Worm (Caenorhabditis elegans) whole organism, young adult: ENCODE results near the gene Y75B8A.37.

Source experiments
- B0019.2 ChIP-seq: fragments of 200-800 bp; sonication (Bioruptor generic); conservative IDR thresholded peaks from 2 replicates; pipeline ENCODE4 v1.3.6; 2022; ENCODE audit warnings: missing genetic modification reagents, missing genetic modification characterization, missing compliant biosample characterization
- B0261.1 ChIP-seq: sonication (generic microtip); optimal IDR thresholded peaks from 2 replicates; lab custom pipeline; 2016; ENCODE audit warnings: mild to moderate bottlenecking, missing genetic modification characterization, moderate library complexity, missing compliant biosample characterization
- B0336.3 ChIP-seq: fragments of 200-800 bp; sonication (Bioruptor generic); IDR thresholded peaks from 2 replicates; pipeline ENCODE4 v1.3.6; 2022; ENCODE audit warnings: missing genetic modification characterization, missing compliant biosample characterization
- F10E7.11 ChIP-seq: sonication (generic microtip); optimal IDR thresholded peaks from 2 replicates; lab custom pipeline; 2017; ENCODE audit warnings: mild to moderate bottlenecking, missing genetic modification characterization, moderate library complexity, missing compliant biosample characterization
- F22D6.2 ChIP-seq: sonication (generic microtip); optimal IDR thresholded peaks from 2 replicates; lab custom pipeline; 2016; ENCODE audit warnings: mild to moderate bottlenecking, missing genetic modification characterization, missing compliant biosample characterization
- F39B2.1 ChIP-seq: fragments of 200-800 bp; sonication (Bioruptor generic); IDR thresholded peaks from 2 replicates; pipeline ENCODE4 v1.3.6; 2022; ENCODE audit warnings: missing genetic modification reagents, missing genetic modification characterization, missing compliant biosample characterization
- T07F8.4 ChIP-seq: sonication (generic microtip); optimal IDR thresholded peaks from 2 replicates; lab custom pipeline; 2016; ENCODE audit warnings: mild to moderate bottlenecking, missing genetic modification characterization, moderate library complexity, missing compliant biosample characterization
- T26A5.8 ChIP-seq: sonication (generic microtip); optimal IDR thresholded peaks from 2 replicates; lab custom pipeline; 2016; ENCODE audit warnings: missing genetic modification characterization, missing compliant biosample characterization
- Y79H2A.3 ChIP-seq: fragments of 200-800 bp; sonication (Bioruptor generic); conservative IDR thresholded peaks from 2 replicates; pipeline ENCODE4 v1.3.6; 2022; ENCODE audit warnings: missing genetic modification reagents, missing genetic modification characterization, missing compliant biosample characterization
- akir-1 ChIP-seq: fragments of 200-800 bp; sonication (Bioruptor generic); optimal IDR thresholded peaks from 2 replicates; lab custom pipeline; 2018; ENCODE audit warnings: mild to moderate bottlenecking, missing genetic modification characterization, moderate library complexity, missing compliant biosample characterization
- aptf-2 ChIP-seq: fragments of 200-800 bp; sonication (Bioruptor generic); conservative IDR thresholded peaks from 2 replicates; pipeline ENCODE4 v1.3.6; 2022; ENCODE audit warnings: missing genetic modification reagents, missing genetic modification characterization, missing compliant biosample characterization
- bed-1 ChIP-seq: fragments of 200-800 bp; sonication (Bioruptor generic); IDR thresholded peaks from 2 replicates; pipeline ENCODE4 v1.3.6; 2022; ENCODE audit warnings: missing genetic modification reagents, missing genetic modification characterization, missing compliant biosample characterization
- ccch-3 ChIP-seq: fragments of 200-800 bp; sonication (Bioruptor generic); optimal IDR thresholded peaks from 2 replicates; lab custom pipeline; 2018; ENCODE audit warnings: mild to moderate bottlenecking, missing genetic modification characterization, missing compliant biosample characterization
- ceh-100 ChIP-seq: fragments of 200-800 bp; sonication (Bioruptor generic); IDR thresholded peaks from 2 replicates; pipeline ENCODE4 v1.3.6; 2022; ENCODE audit warnings: missing genetic modification reagents, missing genetic modification characterization, missing compliant biosample characterization
- ceh-40 ChIP-seq: fragments of 200-800 bp; sonication (Bioruptor generic); IDR thresholded peaks from 2 replicates; pipeline ENCODE4 v1.3.6; 2022; ENCODE audit warnings: missing genetic modification characterization, missing compliant biosample characterization
- chd-7 ChIP-seq: sonication (generic microtip); optimal IDR thresholded peaks from 2 replicates; lab custom pipeline; 2016; ENCODE audit warnings: mild to moderate bottlenecking, missing genetic modification characterization, moderate library complexity, missing compliant biosample characterization
- die-1 ChIP-seq: sonication (generic microtip); optimal IDR thresholded peaks from 2 replicates; lab custom pipeline; 2016; ENCODE audit warnings: missing genotype, mild to moderate bottlenecking, missing genetic modification characterization, missing compliant biosample characterization
- dpff-1 ChIP-seq: sonication (generic microtip); optimal IDR thresholded peaks from 2 replicates; lab custom pipeline; 2017; ENCODE audit warnings: mild to moderate bottlenecking, missing genetic modification characterization, missing compliant biosample characterization
- dpl-1 ChIP-seq: fragments of 150-350 bp; optimal IDR thresholded peaks from 2 replicates; lab custom pipeline; 2014; ENCODE audit warnings: missing biosample characterization, missing genetic modification reagents, missing genetic modification characterization
- hlh-12 ChIP-seq: sonication (generic microtip); optimal IDR thresholded peaks from 2 replicates; lab custom pipeline; 2016; ENCODE audit warnings: missing genetic modification characterization, missing compliant biosample characterization
- hrde-1 ChIP-seq: sonication (generic microtip); optimal IDR thresholded peaks from 2 replicates; lab custom pipeline; 2016; ENCODE audit warnings: missing genetic modification characterization, mild to moderate bottlenecking, missing compliant biosample characterization, moderate library complexity, missing genotype, missing genetic modification reagents, borderline replicate concordance
- hsf-1 ChIP-seq: fragments of 200-800 bp; sonication (Bioruptor generic); IDR thresholded peaks from 2 replicates; pipeline ENCODE4 v1.3.6; 2022; ENCODE audit warnings: missing genetic modification reagents, missing genetic modification characterization, missing compliant biosample characterization
- lin-40 ChIP-seq: sonication (generic microtip); optimal IDR thresholded peaks from 2 replicates; lab custom pipeline; 2016; ENCODE audit warnings: missing genetic modification characterization, mild to moderate bottlenecking, missing compliant biosample characterization, missing genotype, missing genetic modification reagents
- lsy-27 ChIP-seq: sonication (generic microtip); optimal IDR thresholded peaks from 2 replicates; lab custom pipeline; 2017; ENCODE audit warnings: missing genetic modification characterization, mild to moderate bottlenecking, missing compliant biosample characterization, antibody characterized with exemption, missing genotype, borderline replicate concordance; ENCODE audit not compliant: insufficient read depth
- madf-3 ChIP-seq: fragments of 200-800 bp; sonication (Bioruptor generic); IDR thresholded peaks from 2 replicates; pipeline ENCODE4 v1.3.6; 2022; ENCODE audit warnings: missing genetic modification reagents, missing genetic modification characterization, missing compliant biosample characterization
- mcd-1 ChIP-seq: fragments of 200-800 bp; sonication (Bioruptor generic); IDR thresholded peaks from 2 replicates; pipeline ENCODE4 v1.3.6; 2022; ENCODE audit warnings: missing genetic modification reagents, missing genetic modification characterization, missing compliant biosample characterization
- mes-4 ChIP-seq: sonication (generic microtip); optimal IDR thresholded peaks from 2 replicates; lab custom pipeline; 2016; ENCODE audit warnings: missing genotype, missing genetic modification characterization, missing compliant biosample characterization
- nfya-1 ChIP-seq: sonication (generic microtip); optimal IDR thresholded peaks from 2 replicates; lab custom pipeline; 2017; ENCODE audit warnings: antibody characterized with exemption, missing compliant biosample characterization, missing genetic modification characterization, borderline replicate concordance; ENCODE audit not compliant: insufficient read depth
- nfya-2 ChIP-seq: fragments of 200-800 bp; sonication (Bioruptor generic); IDR thresholded peaks from 2 replicates; pipeline ENCODE4 v1.3.6; 2022; ENCODE audit warnings: missing genetic modification reagents, missing genetic modification characterization, missing compliant biosample characterization
- nfyb-1 ChIP-seq: fragments of 200-800 bp; sonication (Bioruptor generic); IDR thresholded peaks from 2 replicates; pipeline ENCODE4 v1.3.6; 2022; ENCODE audit warnings: missing genetic modification reagents, missing genetic modification characterization, missing compliant biosample characterization
- nhr-120 ChIP-seq: fragments of 200-800 bp; sonication (Bioruptor generic); IDR thresholded peaks from 2 replicates; pipeline ENCODE4 v1.3.6; 2022; ENCODE audit warnings: missing genetic modification characterization, missing compliant biosample characterization
- nhr-179 ChIP-seq: sonication (generic microtip); optimal IDR thresholded peaks from 2 replicates; lab custom pipeline; 2016; ENCODE audit warnings: mild to moderate bottlenecking, missing genetic modification characterization, missing compliant biosample characterization
- nhr-27 ChIP-seq: fragments of 200-800 bp; sonication (Bioruptor generic); optimal IDR thresholded peaks from 2 replicates; lab custom pipeline; 2018; ENCODE audit warnings: mild to moderate bottlenecking, missing genetic modification characterization, moderate library complexity, missing compliant biosample characterization
- pha-4 ChIP-seq: fragments of 150-350 bp; sonication (generic microtip); optimal IDR thresholded peaks from 2 replicates; lab custom pipeline; 2014; ENCODE audit warnings: missing biosample characterization, missing genetic modification reagents, missing genetic modification characterization
- rec-8 ChIP-seq, 2 experiments: sonication (generic microtip); optimal IDR thresholded peaks; 2 replicates each; lab custom pipeline; 2016; ENCODE audit warnings: mild to moderate bottlenecking in 2 of 2, missing genetic modification characterization in 2 of 2, missing genetic modification reagents in 2 of 2, missing genotype in 2 of 2, missing biosample characterization in 1 of 2, missing compliant biosample characterization in 1 of 2, moderate library complexity in 1 of 2
- rpc-1 ChIP-seq, 2 experiments: fragments of 150-350 bp in 1 of 2; sonication (generic microtip) in 1 of 2; optimal IDR thresholded peaks; 2 replicates each; lab custom pipeline; 2014 to 2018; ENCODE audit warnings: missing biosample characterization in 1 of 2, missing genetic modification characterization in 1 of 2, missing genetic modification reagents in 1 of 2, missing genotype in 1 of 2
- snpc-1.3 ChIP-seq: sonication (generic microtip); optimal IDR thresholded peaks from 2 replicates; lab custom pipeline; 2017; ENCODE audit warnings: missing genetic modification characterization, mild to moderate bottlenecking, missing compliant biosample characterization, antibody characterized with exemption, moderate library complexity, missing genotype, missing genetic modification reagents; ENCODE audit not compliant: insufficient read depth
- tbp1 ChIP-seq: fragments of 200-800 bp; sonication (Bioruptor generic); optimal IDR thresholded peaks from 2 replicates; lab custom pipeline; 2018; ENCODE audit warnings: mild to moderate bottlenecking, missing genetic modification characterization, missing compliant biosample characterization
- tbx-9 ChIP-seq: sonication (generic microtip); optimal IDR thresholded peaks from 2 replicates; lab custom pipeline; 2016; ENCODE audit warnings: borderline replicate concordance, missing genetic modification characterization, inconsistent platforms, missing compliant biosample characterization
- unc-130 ChIP-seq: sonication (generic microtip); optimal IDR thresholded peaks from 2 replicates; lab custom pipeline; 2016; ENCODE audit warnings: missing genetic modification reagents, missing genetic modification characterization, missing compliant biosample characterization
- ztf-25 ChIP-seq: fragments of 200-800 bp; sonication (Bioruptor generic); IDR thresholded peaks from 2 replicates; pipeline ENCODE4 v1.3.6; 2022; ENCODE audit warnings: missing genetic modification reagents, missing genetic modification characterization, missing compliant biosample characterization
- ztf-3 ChIP-seq: fragments of 200-800 bp; sonication (Bioruptor generic); optimal IDR thresholded peaks from 2 replicates; lab custom pipeline; 2018; ENCODE audit warnings: mild to moderate bottlenecking, missing genetic modification characterization, missing compliant biosample characterization
- ztf-6 ChIP-seq: fragments of 200-800 bp; sonication (Bioruptor generic); IDR thresholded peaks from 2 replicates; pipeline ENCODE4 v1.3.6; 2022; ENCODE audit warnings: missing genetic modification reagents, missing genetic modification characterization, missing compliant biosample characterization

Gene Y75B8A.37

ce11 chrIII:12351301-12351700 lies 36.0 kb downstream of the Y75B8A.37 start, which contains the start of the genes pph-4.1 and Y75B8A.31 (continued):
- peak; percentile 11 for TF ChIP-seq dpl-1 (GFP tag; lab: Kevin White, UChicago)
- peak; percentile 61; the same call in 1 of the 2 replicates for TF ChIP-seq nfyb-1 (GFP tag; lab: Robert Waterston, UW)
- no peak for TF ChIP-seq hsf-1 (GFP tag; lab: Robert Waterston, UW)
- no peak for TF ChIP-seq nhr-27 (tag; lab: Kevin White, UChicago)
- no peak for TF ChIP-seq T26A5.8 (tag; lab: Kevin White, UChicago)
- TF ChIP-seq rec-8 (tag; optimal IDR thresholded peaks at IDR 0.05; lab: Kevin White, UChicago), result peak; percentile 9 to 11
- peak; percentile 63; the same call in 1 of the 2 replicates for TF ChIP-seq madf-3 (GFP tag; lab: Robert Waterston, UW)
- no peak for TF ChIP-seq nhr-120 (GFP tag; lab: Robert Waterston, UW)
- TF ChIP-seq pha-4 (tag; lab: Kevin White, UChicago), result peak; percentile 20
- TF ChIP-seq B0336.3 (GFP tag; lab: Robert Waterston, UW), result 0 out of 2 replicates have a peak, but pooled peaks have one; percentile 25
- TF ChIP-seq unc-130 (GFP tag; lab: Kevin White, UChicago), result peak; percentile 58
- no peak for TF ChIP-seq ztf-3
- TF ChIP-seq nhr-179 (tag; lab: Kevin White, UChicago), result no peak
- no peak for TF ChIP-seq lsy-27 (tag; lab: Kevin White, UChicago)
- peak; percentile 45 for TF ChIP-seq snpc-1.3 (tag; lab: Kevin White, UChicago)
- 0 out of 2 replicates have a peak, but pooled peaks have one; percentile 37 for TF ChIP-seq ztf-6 (GFP tag; lab: Robert Waterston, UW)
- no peak for TF ChIP-seq T07F8.4 (tag; lab: Kevin White, UChicago)
- TF ChIP-seq tbp1 (GFP tag; lab: Kevin White, UChicago), result peak; percentile 54
- no peak for TF ChIP-seq ztf-25 (GFP tag; lab: Robert Waterston, UW)
- peak; percentile 40; the same call in 1 of the 2 replicates for TF ChIP-seq ceh-100
- no peak for TF ChIP-seq B0261.1
- no peak; the same call in 1 of the 2 replicates for TF ChIP-seq aptf-2 (GFP tag; lab: Robert Waterston, UW)
- TF ChIP-seq mes-4 (tag; lab: Kevin White, UChicago), result no peak
- no peak for TF ChIP-seq nfya-2 (GFP tag; lab: Robert Waterston, UW)
- TF ChIP-seq ccch-3, result no peak
- TF ChIP-seq rpc-1 (optimal IDR thresholded peaks at IDR 0.05; lab: Kevin White, UChicago), result no peak
- TF ChIP-seq rpc-1 (tag; optimal IDR thresholded peaks at IDR 0.05; lab: Kevin White, UChicago), result no peak
- TF ChIP-seq ceh-40 (GFP tag; lab: Robert Waterston, UW), result no peak
- no peak for TF ChIP-seq tbx-9 (tag; lab: Kevin White, UChicago)
- peak; percentile 69 for TF ChIP-seq B0019.2 (GFP tag; lab: Robert Waterston, UW)

DNA sequence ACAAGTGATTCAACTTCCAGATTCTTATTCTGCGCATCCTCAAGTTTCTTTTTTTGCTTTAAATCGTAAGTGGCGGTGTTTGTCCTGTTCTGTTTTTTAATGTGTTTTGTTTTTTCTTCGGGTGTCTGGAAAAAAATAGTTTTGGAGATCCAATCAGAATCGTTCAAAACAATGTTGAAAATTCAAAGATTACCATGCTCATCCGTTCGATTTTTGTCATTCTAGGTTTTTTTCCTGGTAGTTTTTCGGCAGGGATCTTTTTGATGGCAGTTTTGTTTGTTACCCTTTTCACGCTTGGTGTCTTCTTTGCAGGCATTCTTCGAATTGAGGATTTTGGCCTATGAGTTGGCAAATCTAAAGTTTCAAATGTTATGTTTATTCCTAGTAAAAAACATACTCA lies 41.3 kb downstream of the Y75B8A.37 start:
- TF ChIP-seq F10E7.11 (no peak), tbx-9 (tag; lab: Kevin White, UChicago) (no peak), nfya-2 (GFP tag; lab: Robert Waterston, UW) (no peak), hrde-1 (tag; lab: Kevin White, UChicago) (no peak), akir-1 (GFP tag; lab: Kevin White, UChicago) (no peak), bed-1 (GFP tag; lab: Robert Waterston, UW) (no peak), Y79H2A.3 (no peak), F39B2.1 (GFP tag; lab: Robert Waterston, UW) (no peak), ztf-25 (GFP tag; lab: Robert Waterston, UW) (no peak), mcd-1 (GFP tag; lab: Robert Waterston, UW) (no peak), dpff-1 (no peak), chd-7 (tag; lab: Kevin White, UChicago) (no peak), die-1 (no peak), dpl-1 (GFP tag; lab: Kevin White, UChicago) (no peak), F22D6.2 (tag; lab: Kevin White, UChicago) (no peak), nfya-1 (tag; lab: Kevin White, UChicago) (no peak), lin-40 (tag; lab: Kevin White, UChicago) (no peak), hlh-12 (tag; lab: Kevin White, UChicago) (no peak)
- TF ChIP-seq, all 124 proteins: peak for 0
